Fruit fly (Drosophila melanogaster): Measurements from ENCODE around the gene CG1622.

The CG1622 gene

dm6 chrX:13313133-13313532 is 16.3 kb downstream of the CG1622 start:
- no peak for TF ChIP-seq Hr78 (GFP tag; optimal IDR thresholded peaks at IDR 0.05)
- no peak for TF ChIP-seq rgr (GFP tag; optimal IDR thresholded peaks at IDR 0.05)
- no peak for TF ChIP-seq GATAd (GFP tag; optimal IDR thresholded peaks at IDR 0.05)
- no peak for TF ChIP-seq Abd-B (GFP tag; optimal IDR thresholded peaks at IDR 0.05)
- no peak for TF ChIP-seq usp (GFP tag; optimal IDR thresholded peaks at IDR 0.05)

dm6 chrX:13314323-13314722 is 17.4 kb downstream of the CG1622 start:
- TF ChIP-seq dl (GFP tag; optimal IDR thresholded peaks at IDR 0.05; ENCODE audit: insufficient read depth in 1 of 2, partially characterized antibody in 2 of 2) (no peak), Sp1 (GFP tag; optimal IDR thresholded peaks at IDR 0.05) (no peak), Jra (GFP tag; optimal IDR thresholded peaks at IDR 0.05) (no peak), usp (GFP tag; optimal IDR thresholded peaks at IDR 0.05) (no peak), pan (optimal IDR thresholded peaks at IDR 0.05) (no peak), woc (GFP tag; optimal IDR thresholded peaks at IDR 0.05) (no peak), CG32264 (GFP tag; optimal IDR thresholded peaks at IDR 0.05) (no peak), Hnf4 (GFP tag; optimal IDR thresholded peaks at IDR 0.05) (no peak), br (GFP tag; optimal IDR thresholded peaks at IDR 0.05) (no peak), dsf (GFP tag; optimal IDR thresholded peaks at IDR 0.05; ENCODE audit: borderline replicate concordance) (no peak), Hr78 (GFP tag; optimal IDR thresholded peaks at IDR 0.05) (no peak), fru (GFP tag; optimal IDR thresholded peaks at IDR 0.05) (no peak), jim (GFP tag; optimal IDR thresholded peaks at IDR 0.05) (no peak), Rel (GFP tag; optimal IDR thresholded peaks at IDR 0.05) (no peak), Rel (tag; optimal IDR thresholded peaks at IDR 0.05) (no peak), Mio (GFP tag; optimal IDR thresholded peaks at IDR 0.05) (no peak)

- TF ChIP-seq Dfd (GFP tag; optimal IDR thresholded peaks at IDR 0.05) (peak; percentile 25), pan (optimal IDR thresholded peaks at IDR 0.05) (no peak)
Measured at dm6 chrX:13314789-13315462, 18.0 kb downstream of the CG1622 start.

dm6 chrX:13315463-13315817 is 18.6 kb downstream of the CG1622 start:
- TF ChIP-seq fru (GFP tag; optimal IDR thresholded peaks at IDR 0.05) = no peak
- no peak for TF ChIP-seq GATAd (GFP tag; optimal IDR thresholded peaks at IDR 0.05)
- TF ChIP-seq Vsx2 (GFP tag; optimal IDR thresholded peaks at IDR 0.05; ENCODE audit: partially characterized antibody) = no peak
- TF ChIP-seq sage (GFP tag; optimal IDR thresholded peaks at IDR 0.05) = no peak
- no peak for TF ChIP-seq woc (GFP tag; optimal IDR thresholded peaks at IDR 0.05)
- TF ChIP-seq foxo (GFP tag; optimal IDR thresholded peaks at IDR 0.05) = no peak
- no peak for TF ChIP-seq CG9705 (GFP tag; optimal IDR thresholded peaks at IDR 0.05)
- TF ChIP-seq lola (GFP tag; optimal IDR thresholded peaks at IDR 0.05) = no peak
- TF ChIP-seq usp (GFP tag; optimal IDR thresholded peaks at IDR 0.05) = no peak
- no peak for TF ChIP-seq Jra (GFP tag; optimal IDR thresholded peaks at IDR 0.05)
- TF ChIP-seq Dfd (GFP tag; optimal IDR thresholded peaks at IDR 0.05) = no peak
- no peak for TF ChIP-seq Mio (GFP tag; optimal IDR thresholded peaks at IDR 0.05)

- TF ChIP-seq Hr78 (GFP tag; optimal IDR thresholded peaks at IDR 0.05) (no peak), Sp1 (GFP tag; optimal IDR thresholded peaks at IDR 0.05) (peak; percentile 88), jim (GFP tag; optimal IDR thresholded peaks at IDR 0.05) (no peak), Mio (GFP tag; optimal IDR thresholded peaks at IDR 0.05) (no peak), OdsH (GFP tag; optimal IDR thresholded peaks at IDR 0.05) (peak; percentile 41), h (GFP tag; optimal IDR thresholded peaks at IDR 0.05) (peak; percentile 49), Vsx2 (GFP tag; optimal IDR thresholded peaks at IDR 0.05; ENCODE audit: partially characterized antibody) (peak; percentile 74), N (GFP tag; optimal IDR thresholded peaks at IDR 0.05) (no peak), ey (GFP tag; optimal IDR thresholded peaks at IDR 0.05) (peak; percentile 15), Myc (optimal IDR thresholded peaks at IDR 0.05) (peak; percentile 94), Jra (GFP tag; optimal IDR thresholded peaks at IDR 0.05) (no peak), HLH106 (tag; optimal IDR thresholded peaks at IDR 0.05) (peak; percentile 78), foxo (GFP tag; optimal IDR thresholded peaks at IDR 0.05) (peak in 1 of 2 experiments; percentile 57), Dif (GFP tag; optimal IDR thresholded peaks at IDR 0.05; ENCODE audit: partially characterized antibody) (peak; percentile 86), Hnf4 (GFP tag; optimal IDR thresholded peaks at IDR 0.05) (peak; percentile 85), tai (GFP tag; optimal IDR thresholded peaks at IDR 0.05) (no peak), sage (GFP tag; optimal IDR thresholded peaks at IDR 0.05) (peak; percentile 28), GATAd (GFP tag; optimal IDR thresholded peaks at IDR 0.05) (no peak), Dfd (GFP tag; optimal IDR thresholded peaks at IDR 0.05) (no peak), brk (GFP tag; optimal IDR thresholded peaks at IDR 0.05) (peak; percentile 37), usp (GFP tag; optimal IDR thresholded peaks at IDR 0.05) (no peak), pan (optimal IDR thresholded peaks at IDR 0.05) (no peak), Abd-B (GFP tag; optimal IDR thresholded peaks at IDR 0.05) (no peak), Hr83 (GFP tag; optimal IDR thresholded peaks at IDR 0.05; ENCODE audit: poor library complexity, severe bottlenecking) (no peak), CG9705 (GFP tag; optimal IDR thresholded peaks at IDR 0.05) (peak; percentile 60), lola (GFP tag; optimal IDR thresholded peaks at IDR 0.05) (no peak), sv (GFP tag; optimal IDR thresholded peaks at IDR 0.05) (no peak), dmrt93B (GFP tag; optimal IDR thresholded peaks at IDR 0.05) (peak; percentile 40), Rel (GFP tag; optimal IDR thresholded peaks at IDR 0.05) (no peak), Rel (tag; optimal IDR thresholded peaks at IDR 0.05) (peak; percentile 65), rgr (GFP tag; optimal IDR thresholded peaks at IDR 0.05) (peak; percentile 32), psq (GFP tag; optimal IDR thresholded peaks at IDR 0.05) (peak; percentile 50), dsf (GFP tag; optimal IDR thresholded peaks at IDR 0.05; ENCODE audit: borderline replicate concordance) (no peak), woc (GFP tag; optimal IDR thresholded peaks at IDR 0.05) (peak; percentile 76)
Measured at dm6 chrX:13319376-13319883, 22.5 kb downstream of the CG1622 start.

Measured in whole organism, wandering third instar larva.